Fruit fly (Drosophila melanogaster) whole organism, embryonic: ENCODE results near the gene yl.

Source experiments
- CG14050 ChIP-seq: fragments of 200-800 bp; sonication (Bioruptor generic); IDR thresholded peaks from 3 replicates; pipeline ENCODE4 v1.3.6; 2022; ENCODE audit warnings: missing biosample characterization, missing genetic modification characterization
- CG14710 ChIP-seq: fragments of 200-800 bp; sonication (Bioruptor generic); optimal IDR thresholded peaks from 3 replicates; lab custom pipeline; 2019; ENCODE audit warnings: missing biosample characterization, mild to moderate bottlenecking, missing genetic modification characterization, moderate library complexity
- CG17186 ChIP-seq: fragments of 200-800 bp; sonication (Bioruptor generic); optimal IDR thresholded peaks from 3 replicates; lab custom pipeline; 2017; ENCODE audit warnings: missing biosample characterization, missing genetic modification reagents, missing genetic modification characterization
- CG17359 ChIP-seq: fragments of 200-800 bp; sonication (Bioruptor generic); optimal IDR thresholded peaks from 3 replicates; lab custom pipeline; 2018; ENCODE audit warnings: missing biosample characterization, mild to moderate bottlenecking, missing genetic modification characterization, moderate library complexity
- CG18764 ChIP-seq: fragments of 200-800 bp; sonication (Bioruptor generic); optimal IDR thresholded peaks from 3 replicates; lab custom pipeline; 2016; ENCODE audit warnings: missing biosample characterization, missing genetic modification characterization
- CG3281 ChIP-seq: fragments of 200-800 bp; sonication (Bioruptor generic); optimal IDR thresholded peaks from 3 replicates; lab custom pipeline; 2017; ENCODE audit warnings: missing biosample characterization, mild to moderate bottlenecking, missing genetic modification characterization
- CG34376 ChIP-seq: fragments of 200-800 bp; sonication (Bioruptor generic); optimal IDR thresholded peaks from 2 replicates; lab custom pipeline; 2018; ENCODE audit warnings: missing biosample characterization, mild to moderate bottlenecking, missing genetic modification characterization
- CG34422 ChIP-seq: fragments of 200-800 bp; sonication (Bioruptor generic); IDR thresholded peaks from 3 replicates; pipeline ENCODE4 v1.3.6; 2022; ENCODE audit warnings: missing biosample characterization, missing genetic modification characterization
- CG4282 ChIP-seq: fragments of 200-800 bp; sonication (Bioruptor generic); optimal IDR thresholded peaks from 2 replicates; lab custom pipeline; 2016; ENCODE audit warnings: missing biosample characterization, missing genetic modification characterization
- CG6254 ChIP-seq: fragments of 200-800 bp; sonication (Bioruptor generic); optimal IDR thresholded peaks from 3 replicates; lab custom pipeline; 2017; ENCODE audit warnings: mild to moderate bottlenecking, missing biosample characterization, missing genetic modification reagents, missing genetic modification characterization
- CG6689 ChIP-seq: fragments of 200-800 bp; sonication (Bioruptor generic); IDR thresholded peaks from 2 replicates; pipeline ENCODE4 v1.3.6; 2022; ENCODE audit warnings: missing biosample characterization, missing genetic modification characterization
- CG6813 ChIP-seq: fragments of 200-800 bp; sonication (Bioruptor generic); optimal IDR thresholded peaks from 2 replicates; lab custom pipeline; 2017; ENCODE audit warnings: missing biosample characterization, missing genetic modification characterization, mild to moderate bottlenecking, moderate library complexity, missing genetic modification reagents
- CG7357 ChIP-seq: fragments of 200-800 bp; sonication (Bioruptor generic); IDR thresholded peaks from 3 replicates; pipeline ENCODE4 v1.3.6; 2022; ENCODE audit warnings: missing biosample characterization, missing genetic modification characterization
- CG7372 ChIP-seq: fragments of 200-800 bp; sonication (Bioruptor generic); IDR thresholded peaks from 2 replicates; pipeline ENCODE4 v1.3.6; 2022; ENCODE audit warnings: missing biosample characterization, missing genetic modification characterization
- CG7556 ChIP-seq: fragments of 200-800 bp; sonication (Bioruptor generic); optimal IDR thresholded peaks from 2 replicates; lab custom pipeline; 2017; ENCODE audit warnings: missing biosample characterization, mild to moderate bottlenecking, missing genetic modification characterization
- CG7987 ChIP-seq: fragments of 200-800 bp; sonication (Bioruptor generic); optimal IDR thresholded peaks from 2 replicates; lab custom pipeline; 2018; ENCODE audit warnings: missing biosample characterization, mild to moderate bottlenecking, missing genetic modification characterization, moderate library complexity
- CG8281 ChIP-seq: fragments of 200-800 bp; sonication (Bioruptor generic); optimal IDR thresholded peaks from 2 replicates; lab custom pipeline; 2018; ENCODE audit warnings: missing biosample characterization, mild to moderate bottlenecking, missing genetic modification characterization, moderate library complexity
- CG9817 ChIP-seq: fragments of 200-800 bp; sonication (Bioruptor generic); optimal IDR thresholded peaks from 2 replicates; lab custom pipeline; 2018; ENCODE audit warnings: missing biosample characterization, mild to moderate bottlenecking, missing genetic modification characterization, moderate library complexity
- CG9932 ChIP-seq: fragments of 200-800 bp; sonication (Bioruptor generic); IDR thresholded peaks from 2 replicates; pipeline ENCODE4 v1.3.6; 2022; ENCODE audit warnings: missing biosample characterization, missing genetic modification characterization
- CTCF ChIP-seq: fragments of 200-800 bp; sonication (Bioruptor generic); optimal IDR thresholded peaks from 2 replicates; lab custom pipeline; 2017; ENCODE audit warnings: missing biosample characterization, mild to moderate bottlenecking, missing genetic modification characterization, moderate library complexity
- Chrac-16 ChIP-seq: fragments of 200-800 bp; sonication (Bioruptor generic); optimal IDR thresholded peaks from 3 replicates; lab custom pipeline; 2016; ENCODE audit warnings: missing biosample characterization, missing genetic modification characterization
- CrebB ChIP-seq: fragments of 200-800 bp; sonication (Bioruptor generic); optimal IDR thresholded peaks from 3 replicates; lab custom pipeline; 2018; ENCODE audit warnings: missing biosample characterization, mild to moderate bottlenecking, missing genetic modification characterization
- Dfd ChIP-seq, 2 experiments: fragments of >200 bp; optimal IDR thresholded peaks; 2 replicates each; lab custom pipeline; 2017; ENCODE audit warnings: missing biosample characterization in 2 of 2, missing genetic modification characterization in 2 of 2
- E2f1 ChIP-seq: fragments of 200-800 bp; sonication (Bioruptor generic); IDR thresholded peaks from 2 replicates; pipeline ENCODE4 v1.3.6; 2022; ENCODE audit warnings: missing biosample characterization, missing genetic modification characterization
- Fer2 ChIP-seq: fragments of 200-800 bp; sonication (Bioruptor generic); optimal IDR thresholded peaks from 2 replicates; lab custom pipeline; 2018; ENCODE audit warnings: missing biosample characterization, mild to moderate bottlenecking, missing genetic modification characterization, moderate library complexity
- Gsc ChIP-seq: fragments of 200-800 bp; sonication (Bioruptor generic); IDR thresholded peaks from 2 replicates; pipeline ENCODE4 v1.3.6; 2022; ENCODE audit warnings: missing biosample characterization, missing genetic modification characterization
- Hsf ChIP-seq: fragments of 200-800 bp; sonication (Bioruptor generic); optimal IDR thresholded peaks from 3 replicates; lab custom pipeline; 2016; ENCODE audit warnings: missing biosample characterization, missing genetic modification characterization
- Lpt ChIP-seq: fragments of >200 bp; optimal IDR thresholded peaks from 2 replicates; lab custom pipeline; 2018; ENCODE audit warnings: missing biosample characterization, missing genetic modification characterization
- MBD-R2 ChIP-seq: fragments of 200-800 bp; sonication (Bioruptor generic); IDR thresholded peaks from 2 replicates; pipeline ENCODE4 v1.3.6; 2022; ENCODE audit warnings: missing biosample characterization, missing genetic modification characterization
- NC2α ChIP-seq: fragments of 200-800 bp; sonication (Bioruptor generic); optimal IDR thresholded peaks from 2 replicates; lab custom pipeline; 2016; ENCODE audit warnings: missing biosample characterization, missing genetic modification characterization
- Nf-YA ChIP-seq: fragments of 200-800 bp; sonication (Bioruptor generic); IDR thresholded peaks from 2 replicates; pipeline ENCODE4 v1.3.6; 2022; ENCODE audit warnings: missing biosample characterization, missing genetic modification characterization
- Opbp ChIP-seq: fragments of 200-800 bp; sonication (Bioruptor generic); IDR thresholded peaks from 3 replicates; pipeline ENCODE4 v1.3.6; 2022; ENCODE audit warnings: missing biosample characterization, missing genetic modification characterization; ENCODE audit not compliant: partially characterized antibody
- cad ChIP-seq: fragments of >200 bp; optimal IDR thresholded peaks from 2 replicates; lab custom pipeline; 2017; ENCODE audit warnings: missing biosample characterization, missing genetic modification characterization
- gce ChIP-seq: fragments of 200-800 bp; sonication (Bioruptor generic); IDR thresholded peaks from 3 replicates; pipeline ENCODE4 v1.3.6; 2022; ENCODE audit warnings: missing biosample characterization, missing genetic modification characterization
- gfzf ChIP-seq: fragments of 200-800 bp; sonication (Bioruptor generic); optimal IDR thresholded peaks from 2 replicates; lab custom pipeline; 2016; ENCODE audit warnings: missing biosample characterization, mild to moderate bottlenecking, missing genetic modification characterization, moderate library complexity
- hb ChIP-seq: fragments of 200-800 bp; sonication (Bioruptor generic); IDR thresholded peaks from 3 replicates; pipeline ENCODE4 v1.3.6; 2022; ENCODE audit warnings: missing biosample characterization, missing genetic modification characterization; ENCODE audit not compliant: partially characterized antibody
- inv ChIP-seq: fragments of 200-800 bp; sonication (Bioruptor generic); IDR thresholded peaks from 2 replicates; pipeline ENCODE4 v1.3.6; 2022; ENCODE audit warnings: missing biosample characterization, missing genetic modification characterization; ENCODE audit not compliant: partially characterized antibody
- nerfin-2 ChIP-seq: fragments of 200-800 bp; sonication (Bioruptor generic); IDR thresholded peaks from 2 replicates; pipeline ENCODE4 v1.3.6; 2022; ENCODE audit warnings: missing biosample characterization, missing genetic modification characterization; ENCODE audit not compliant: partially characterized antibody
- onecut ChIP-seq: fragments of 200-800 bp; sonication (Bioruptor generic); IDR thresholded peaks from 2 replicates; pipeline ENCODE4 v1.3.6; 2022; ENCODE audit warnings: missing biosample characterization, missing genetic modification characterization
- org-1 ChIP-seq: fragments of 200-800 bp; sonication (Bioruptor generic); optimal IDR thresholded peaks from 2 replicates; lab custom pipeline; 2017; ENCODE audit warnings: missing biosample characterization, missing genetic modification characterization
- pb ChIP-seq: fragments of 200-800 bp; sonication (Bioruptor generic); optimal IDR thresholded peaks from 3 replicates; lab custom pipeline; 2016; ENCODE audit warnings: missing biosample characterization, missing genetic modification characterization
- pfk ChIP-seq: fragments of 200-800 bp; sonication (Bioruptor generic); optimal IDR thresholded peaks from 2 replicates; lab custom pipeline; 2018; ENCODE audit warnings: missing biosample characterization, mild to moderate bottlenecking, missing genetic modification characterization, moderate library complexity
- pros ChIP-seq: fragments of 200-800 bp; sonication (Bioruptor generic); optimal IDR thresholded peaks from 3 replicates; lab custom pipeline; 2019; ENCODE audit warnings: missing biosample characterization, mild to moderate bottlenecking, missing genetic modification characterization, moderate library complexity
- sima ChIP-seq: fragments of 200-800 bp; sonication (Bioruptor generic); optimal IDR thresholded peaks from 2 replicates; lab custom pipeline; 2016; ENCODE audit warnings: missing biosample characterization, missing genetic modification characterization
- sisA ChIP-seq: fragments of 200-800 bp; sonication (Bioruptor generic); IDR thresholded peaks from 2 replicates; pipeline ENCODE4 v1.3.6; 2022; ENCODE audit warnings: missing biosample characterization, missing genetic modification characterization
- sug ChIP-seq: fragments of 200-800 bp; optimal IDR thresholded peaks from 2 replicates; lab custom pipeline; 2019; ENCODE audit warnings: missing biosample characterization, mild to moderate bottlenecking, missing genetic modification characterization, moderate library complexity
- tin ChIP-seq: fragments of 200-800 bp; sonication (Bioruptor generic); optimal IDR thresholded peaks from 3 replicates; lab custom pipeline; 2016; ENCODE audit warnings: missing biosample characterization, missing genetic modification characterization
- vvl ChIP-seq: fragments of 200-800 bp; sonication (Bioruptor generic); IDR thresholded peaks from 2 replicates; pipeline ENCODE4 v1.3.6; 2022; ENCODE audit warnings: missing biosample characterization, missing genetic modification characterization
- zen2 ChIP-seq: fragments of 200-800 bp; sonication (Bioruptor generic); IDR thresholded peaks from 3 replicates; pipeline ENCODE4 v1.3.6; 2022; ENCODE audit warnings: missing biosample characterization, missing genetic modification characterization; ENCODE audit not compliant: partially characterized antibody
- zfh2 ChIP-seq: fragments of 200-800 bp; sonication (Bioruptor generic); optimal IDR thresholded peaks from 2 replicates; lab custom pipeline; 2016; ENCODE audit warnings: missing biosample characterization, missing genetic modification characterization

The yl gene

dm6 chrX:14208426-14209208 lies 15.6 kb downstream of the yl start (continued):
- no peak for TF ChIP-seq CG9932 (GFP tag; lab: Robert Waterston, UW)
- peak; percentile 67 for TF ChIP-seq CG6254
- TF ChIP-seq CG34376, result no peak
- no peak for TF ChIP-seq pfk (GFP tag; lab: Kevin White, UChicago)
- TF ChIP-seq pb (GFP tag; lab: Kevin White, UChicago), result no peak
- TF ChIP-seq cad (GFP tag; lab: Kevin White, UChicago), result no peak
- TF ChIP-seq CG14050 (GFP tag; lab: Robert Waterston, UW), result peak; percentile 61
- TF ChIP-seq CG8281, result peak; percentile 45
- no peak for TF ChIP-seq sug
- TF ChIP-seq sima (GFP tag; lab: Kevin White, UChicago), result no peak
- TF ChIP-seq Lpt (GFP tag; lab: Kevin White, UChicago), result no peak
- TF ChIP-seq Opbp (GFP tag; lab: Robert Waterston, UW), result no peak
- TF ChIP-seq CG7372 (GFP tag; lab: Robert Waterston, UW), result 0 out of 2 replicates have a peak, but pooled peaks have one; percentile 29
- TF ChIP-seq Dfd (GFP tag; optimal IDR thresholded peaks at IDR 0.05; lab: Kevin White, UChicago), result no peak
- TF ChIP-seq CG34422 (GFP tag; lab: Robert Waterston, UW), result 0 out of 3 replicates have a peak, but pooled peaks have one; percentile 44
- TF ChIP-seq Nf-YA (GFP tag; lab: Robert Waterston, UW), result peak; percentile 44; the same call in 1 of the 2 replicates
- TF ChIP-seq hb (GFP tag; lab: Robert Waterston, UW), result no peak
- no peak for TF ChIP-seq CrebB (tag; lab: Kevin White, UChicago)
- TF ChIP-seq CG6813, result peak; percentile 77
- peak; percentile 37 for TF ChIP-seq Hsf (GFP tag; lab: Kevin White, UChicago)
- TF ChIP-seq pros (GFP tag; lab: Kevin White, UChicago), result peak; percentile 15
- no peak for TF ChIP-seq inv (GFP tag; lab: Robert Waterston, UW)
- TF ChIP-seq CG17359, result peak; percentile 82
- TF ChIP-seq CG18764 (GFP tag; lab: Kevin White, UChicago), result peak; percentile 17
- TF ChIP-seq CG7556 (GFP tag; lab: Kevin White, UChicago), result peak; percentile 64
- no peak for TF ChIP-seq nerfin-2 (GFP tag; lab: Robert Waterston, UW)
- TF ChIP-seq gce, result peak; percentile 73; the same call in 1 of the 3 replicates
- no peak for TF ChIP-seq NC2α
- TF ChIP-seq org-1 (GFP tag; lab: Kevin White, UChicago), result peak; percentile 27
- TF ChIP-seq onecut, result peak; percentile 74
- TF ChIP-seq gfzf (GFP tag; lab: Kevin White, UChicago), result no peak
- TF ChIP-seq CG4282 (GFP tag; lab: Kevin White, UChicago), result no peak
- TF ChIP-seq CG6689 (GFP tag; lab: Robert Waterston, UW), result peak; percentile 55
- TF ChIP-seq Gsc (GFP tag; lab: Robert Waterston, UW), result no peak
- no peak for TF ChIP-seq CG17186
- no peak for TF ChIP-seq CG9817
- peak; percentile 29; the same call in 1 of the 2 replicates for TF ChIP-seq E2f1 (GFP tag; lab: Robert Waterston, UW)
- no peak for TF ChIP-seq zfh2
- no peak for TF ChIP-seq zen2 (GFP tag; lab: Robert Waterston, UW)
- no peak for TF ChIP-seq CG7357 (GFP tag; lab: Robert Waterston, UW)
- peak; percentile 29 for TF ChIP-seq CG3281 (GFP tag; lab: Kevin White, UChicago)
- TF ChIP-seq Chrac-16 (GFP tag; lab: Kevin White, UChicago), result no peak
- TF ChIP-seq Fer2, result no peak
- peak; percentile 11 for TF ChIP-seq CTCF (GFP tag; lab: Kevin White, UChicago)
- TF ChIP-seq vvl (GFP tag; lab: Robert Waterston, UW), result peak; percentile 91
- peak; percentile 70 for TF ChIP-seq tin (GFP tag; lab: Kevin White, UChicago)
- TF ChIP-seq CG14710 (tag; lab: Kevin White, UChicago), result peak; percentile 77
- TF ChIP-seq sisA (GFP tag; lab: Robert Waterston, UW), result no peak; the same call in 1 of the 2 replicates
- 0 out of 2 replicates have a peak, but pooled peaks have one; percentile 22 for TF ChIP-seq MBD-R2 (GFP tag; lab: Robert Waterston, UW)
- no peak for TF ChIP-seq CG7987
